Worm (Caenorhabditis elegans) whole organism, L4 larva: ENCODE data around the gene T04C10.3.
A peak's percentile ranks its signal among the peaks of the same experiment; 100 is the strongest.

Experiments used
- D1046.2 ChIP-seq: fragments of 200-800 bp; sonication (Bioruptor generic); IDR thresholded peaks from 2 replicates; pipeline ENCODE4 v1.3.6; 2022; ENCODE audit warnings: missing genetic modification characterization, missing compliant biosample characterization
- F37D6.2 ChIP-seq: sonication (generic microtip); optimal IDR thresholded peaks from 2 replicates; lab custom pipeline; 2016; ENCODE audit warnings: mild to moderate bottlenecking, missing genetic modification characterization, missing compliant biosample characterization
- R02D3.7 ChIP-seq: fragments of 150-350 bp; sonication (generic microtip); optimal IDR thresholded peaks from 3 replicates; lab custom pipeline; 2014; ENCODE audit warnings: missing biosample characterization, missing genetic modification characterization
- T20F7.1 ChIP-seq: fragments of 200-800 bp; sonication (Bioruptor generic); optimal IDR thresholded peaks from 2 replicates; lab custom pipeline; 2018; ENCODE audit warnings: mild to moderate bottlenecking, missing genetic modification characterization, missing compliant biosample characterization
- T26A8.4 ChIP-seq: fragments of 200-800 bp; sonication (Bioruptor generic); IDR thresholded peaks from 2 replicates; pipeline ENCODE4 v1.3.6; 2022; ENCODE audit warnings: missing genetic modification characterization, missing compliant biosample characterization
- Y48G9A.11 ChIP-seq: fragments of 200-800 bp; sonication (Bioruptor generic); IDR thresholded peaks from 2 replicates; pipeline ENCODE4 v1.3.6; 2022; ENCODE audit warnings: missing genetic modification reagents, missing genetic modification characterization, missing compliant biosample characterization
- aha-1 ChIP-seq: fragments of 150-350 bp; peaks from one replicate; lab custom pipeline; 2014; ENCODE audit warnings: missing biosample characterization, missing genetic modification characterization
- ceh-20 ChIP-seq: fragments of 200-800 bp; sonication (Bioruptor generic); IDR thresholded peaks from 2 replicates; pipeline ENCODE4 v1.3.6; 2022; ENCODE audit warnings: missing genetic modification reagents, missing genetic modification characterization, missing compliant biosample characterization
- ceh-62 ChIP-seq: sonication (generic microtip); optimal IDR thresholded peaks from 2 replicates; lab custom pipeline; 2017; ENCODE audit warnings: missing biosample characterization, missing genetic modification characterization
- ceh-82 ChIP-seq: sonication (generic microtip); optimal IDR thresholded peaks from 2 replicates; lab custom pipeline; 2017; ENCODE audit warnings: missing biosample characterization, missing genetic modification characterization
- daf-12 ChIP-seq: fragments of 150-350 bp; optimal IDR thresholded peaks from 2 replicates; lab custom pipeline; 2014; ENCODE audit warnings: missing biosample characterization, missing genetic modification reagents, missing genetic modification characterization
- daf-16 ChIP-seq, 3 experiments: sonication (generic microtip); optimal IDR thresholded peaks; 2 replicates each; lab custom pipeline; 2016 to 2017; ENCODE audit warnings: missing genetic modification characterization in 3 of 3, missing genetic modification reagents in 3 of 3, mild to moderate bottlenecking in 2 of 3, missing compliant biosample characterization in 2 of 3, missing biosample characterization in 1 of 3, moderate library complexity in 1 of 3
- dmd-6 ChIP-seq: fragments of 200-800 bp; sonication (Bioruptor generic); IDR thresholded peaks from 2 replicates; pipeline ENCODE4 v1.3.6; 2022; ENCODE audit warnings: missing genetic modification reagents, missing genetic modification characterization, missing compliant biosample characterization
- dpl-1 ChIP-seq: fragments of 150-350 bp; optimal IDR thresholded peaks from 2 replicates; lab custom pipeline; 2014; ENCODE audit warnings: missing biosample characterization, missing genetic modification reagents, missing genetic modification characterization
- dve-1 ChIP-seq: sonication (generic microtip); optimal IDR thresholded peaks from 2 replicates; lab custom pipeline; 2017; ENCODE audit warnings: antibody characterized with exemption, mild to moderate bottlenecking, missing genetic modification characterization, missing compliant biosample characterization; ENCODE audit not compliant: insufficient read depth
- gei-8 ChIP-seq: fragments of 200-800 bp; sonication (Bioruptor generic); optimal IDR thresholded peaks from 2 replicates; lab custom pipeline; 2018; ENCODE audit warnings: mild to moderate bottlenecking, missing genetic modification characterization, missing compliant biosample characterization
- hif-1 ChIP-seq, 2 experiments: sonication (generic microtip); optimal IDR thresholded peaks; 2 replicates each; lab custom pipeline; 2016 to 2017; ENCODE audit warnings: missing compliant biosample characterization in 2 of 2, missing genetic modification characterization in 2 of 2, missing genetic modification reagents in 2 of 2, missing genotype in 2 of 2, mild to moderate bottlenecking in 1 of 2
- hlh-11 ChIP-seq: fragments of 200-800 bp; sonication (Bioruptor generic); optimal IDR thresholded peaks from 2 replicates; lab custom pipeline; 2018; ENCODE audit warnings: mild to moderate bottlenecking, missing genetic modification characterization, missing compliant biosample characterization
- hlh-30 ChIP-seq: sonication (generic microtip); optimal IDR thresholded peaks from 2 replicates; lab custom pipeline; 2017; ENCODE audit warnings: antibody characterized with exemption, mild to moderate bottlenecking, missing genetic modification characterization, missing compliant biosample characterization; ENCODE audit not compliant: insufficient read depth
- lim-7 ChIP-seq: fragments of 200-800 bp; sonication (Bioruptor generic); IDR thresholded peaks from 2 replicates; pipeline ENCODE4 v1.3.6; 2022; ENCODE audit warnings: missing genetic modification characterization, missing compliant biosample characterization
- lin-13 ChIP-seq: fragments of 150-350 bp; optimal IDR thresholded peaks from 2 replicates; lab custom pipeline; 2014; ENCODE audit warnings: missing biosample characterization, missing genetic modification reagents, missing genetic modification characterization
- lin-29 ChIP-seq: fragments of 200-800 bp; sonication (Bioruptor generic); IDR thresholded peaks from 2 replicates; pipeline ENCODE4 v1.3.6; 2022; ENCODE audit warnings: missing genetic modification reagents, missing genetic modification characterization, missing compliant biosample characterization
- mdl-1 ChIP-seq, 2 experiments: fragments of 150-350 bp in 1 of 2; sonication (generic microtip) in 1 of 2; optimal IDR thresholded peaks; 2 replicates each; lab custom pipeline; 2014 to 2017; ENCODE audit warnings: missing biosample characterization in 2 of 2, missing genetic modification characterization in 2 of 2
- mep-1 ChIP-seq: fragments of 150-350 bp; sonication (generic microtip); optimal IDR thresholded peaks from 3 replicates; lab custom pipeline; 2014; ENCODE audit warnings: missing biosample characterization, missing genetic modification characterization
- mxl-3 ChIP-seq: fragments of 200-800 bp; sonication (Bioruptor generic); optimal IDR thresholded peaks from 2 replicates; lab custom pipeline; 2018; ENCODE audit warnings: mild to moderate bottlenecking, missing genetic modification characterization, missing compliant biosample characterization
- nhr-102 ChIP-seq: sonication (generic microtip); optimal IDR thresholded peaks from 2 replicates; lab custom pipeline; 2016; ENCODE audit warnings: mild to moderate bottlenecking, missing genetic modification characterization, moderate library complexity, missing compliant biosample characterization
- nhr-11 ChIP-seq: fragments of 150-350 bp; optimal IDR thresholded peaks from 2 replicates; lab custom pipeline; 2014; ENCODE audit warnings: missing biosample characterization, missing genetic modification characterization
- nhr-237 ChIP-seq: sonication (generic microtip); optimal IDR thresholded peaks from 2 replicates; lab custom pipeline; 2017; ENCODE audit warnings: missing biosample characterization, missing genetic modification characterization
- nhr-25 ChIP-seq: sonication (generic microtip); optimal IDR thresholded peaks from 2 replicates; lab custom pipeline; 2017; ENCODE audit warnings: missing genetic modification characterization, mild to moderate bottlenecking, missing compliant biosample characterization, antibody characterized with exemption, moderate library complexity, borderline replicate concordance; ENCODE audit not compliant: insufficient read depth
- nhr-28 ChIP-seq: fragments of 150-350 bp; optimal IDR thresholded peaks from 2 replicates; lab custom pipeline; 2014; ENCODE audit warnings: missing biosample characterization, missing genetic modification characterization
- nhr-41 ChIP-seq: fragments of 200-800 bp; sonication (Bioruptor generic); IDR thresholded peaks from 2 replicates; pipeline ENCODE4 v1.3.6; 2022; ENCODE audit warnings: missing genetic modification reagents, missing genetic modification characterization, missing compliant biosample characterization
- nhr-48 ChIP-seq: sonication (generic microtip); optimal IDR thresholded peaks from 2 replicates; lab custom pipeline; 2016; ENCODE audit warnings: mild to moderate bottlenecking, missing genetic modification characterization, missing compliant biosample characterization
- nhr-77 ChIP-seq: fragments of 150-350 bp; optimal IDR thresholded peaks from 2 replicates; lab custom pipeline; 2014; ENCODE audit warnings: missing biosample characterization, missing genetic modification characterization
- pha-4 ChIP-seq, 2 experiments: fragments of 150-350 bp in 1 of 2; fragments of 200-800 bp in 1 of 2; sonication (Bioruptor generic) in 1 of 2; IDR thresholded peaks in 1 of 2; optimal IDR thresholded peaks in 1 of 2; 2 replicates each; pipeline versions ENCODE4 v1.3.6 to Lab custom; 2014 to 2022; ENCODE audit warnings: missing genetic modification characterization in 2 of 2, missing genetic modification reagents in 2 of 2, missing biosample characterization in 1 of 2, missing compliant biosample characterization in 1 of 2
- php-3 ChIP-seq: fragments of 200-800 bp; sonication (Bioruptor generic); IDR thresholded peaks from 2 replicates; pipeline ENCODE4 v1.3.6; 2022; ENCODE audit warnings: missing genetic modification reagents, missing genetic modification characterization, missing compliant biosample characterization
- pqm-1 ChIP-seq: sonication (generic microtip); optimal IDR thresholded peaks from 2 replicates; lab custom pipeline; 2017; ENCODE audit warnings: missing biosample characterization, missing genetic modification characterization
- saeg-2 ChIP-seq: fragments of 200-800 bp; sonication (Bioruptor generic); IDR thresholded peaks from 2 replicates; pipeline ENCODE4 v1.3.6; 2022; ENCODE audit warnings: missing genetic modification reagents, missing genetic modification characterization, missing compliant biosample characterization
- tra-1 ChIP-seq: fragments of 200-800 bp; sonication (Bioruptor generic); IDR thresholded peaks from 2 replicates; pipeline ENCODE4 v1.3.6; 2022; ENCODE audit warnings: missing genetic modification reagents, missing genetic modification characterization, missing compliant biosample characterization
- unc-130 ChIP-seq: sonication (generic microtip); optimal IDR thresholded peaks from 2 replicates; lab custom pipeline; 2016; ENCODE audit warnings: missing genetic modification reagents, missing genetic modification characterization, missing compliant biosample characterization
- unc-39 ChIP-seq: sonication (generic microtip); optimal IDR thresholded peaks from 2 replicates; lab custom pipeline; 2017; ENCODE audit warnings: missing biosample characterization, missing genetic modification characterization
- unc-62 ChIP-seq, 3 experiments: fragments of 150-350 bp in 1 of 3; sonication (generic microtip); optimal IDR thresholded peaks in 2 of 3; peaks in 1 of 3; 1 replicate in 1 of 3; 2 replicates in 2 of 3; lab custom pipeline; 2014 to 2017; ENCODE audit warnings: missing biosample characterization in 3 of 3, missing genetic modification characterization in 3 of 3, missing genetic modification reagents in 3 of 3, missing genotype in 1 of 3
- zip-2 ChIP-seq: fragments of 150-350 bp; optimal IDR thresholded peaks from 2 replicates; lab custom pipeline; 2014; ENCODE audit warnings: missing biosample characterization, missing genetic modification characterization
- ztf-11 ChIP-seq: fragments of 150-350 bp; optimal IDR thresholded peaks from 2 replicates; lab custom pipeline; 2014; ENCODE audit warnings: missing biosample characterization, missing genetic modification characterization

The T04C10.3 gene

ce11 chrX:14783434-14784142, 28.6 kb upstream of the T04C10.3 start:
- TF ChIP-seq T20F7.1 (GFP tag; lab: Kevin White, UChicago) (peak; percentile 30), mep-1 (no peak), nhr-25 (tag; lab: Kevin White, UChicago) (no peak), mdl-1 (tag; optimal IDR thresholded peaks at IDR 0.05; lab: Kevin White, UChicago) (peak in 1 of 2 experiments; percentile 65), nhr-11 (no peak), daf-16 (GFP tag; optimal IDR thresholded peaks at IDR 0.05; lab: Kevin White, UChicago) (peak in 1 of 2 experiments; percentile 59), daf-16 (tag; optimal IDR thresholded peaks at IDR 0.05; lab: Kevin White, UChicago) (peak; percentile 77), ceh-20 (GFP tag; lab: Robert Waterston, UW) (peak; percentile 56; the same call in 1 of the 2 replicates), nhr-28 (tag; lab: Kevin White, UChicago) (peak; percentile 81), aha-1 (tag; lab: Kevin White, UChicago) (peak; percentile 98), gei-8 (GFP tag; lab: Kevin White, UChicago) (peak; percentile 39), hif-1 (tag; optimal IDR thresholded peaks at IDR 0.05; lab: Kevin White, UChicago) (peak in 1 of 2 experiments; percentile 71), unc-62 (GFP tag; optimal IDR thresholded peaks at IDR 0.05 in 1 of 2; lab: Kevin White, UChicago) (peak in 1 of 2 experiments; percentile 67), unc-62 (tag; optimal IDR thresholded peaks at IDR 0.05; lab: Kevin White, UChicago) (no peak), nhr-77 (tag; lab: Kevin White, UChicago) (no peak), tra-1 (GFP tag; lab: Robert Waterston, UW) (peak; percentile 93), saeg-2 (0 out of 2 replicates have a peak, but pooled peaks have one; percentile 16), ceh-82 (tag; lab: Kevin White, UChicago) (no peak), daf-12 (tag; lab: Kevin White, UChicago) (no peak), dve-1 (peak; percentile 70), ztf-11 (no peak), D1046.2 (GFP tag; lab: Robert Waterston, UW) (no peak), pqm-1 (tag; lab: Kevin White, UChicago) (peak; percentile 81), nhr-48 (tag; lab: Kevin White, UChicago) (peak; percentile 92), F37D6.2 (tag; lab: Kevin White, UChicago) (no peak), hlh-30 (tag; lab: Kevin White, UChicago) (peak; percentile 29), hlh-11 (tag; lab: Kevin White, UChicago) (peak; percentile 87), php-3 (GFP tag; lab: Robert Waterston, UW) (peak; percentile 86), lin-29 (GFP tag; lab: Robert Waterston, UW) (no peak), dpl-1 (GFP tag; lab: Kevin White, UChicago) (no peak), nhr-237 (no peak), dmd-6 (GFP tag; lab: Robert Waterston, UW) (peak; percentile 95), unc-39 (tag; lab: Kevin White, UChicago) (no peak), pha-4 (GFP tag; IDR thresholded peaks at IDR 0.05; lab: Robert Waterston, UW) (0 out of 2 replicates have a peak, but pooled peaks have one; percentile 39), pha-4 (tag; optimal IDR thresholded peaks at IDR 0.05; lab: Kevin White, UChicago) (no peak), T26A8.4 (GFP tag; lab: Robert Waterston, UW) (0 out of 2 replicates have a peak, but pooled peaks have one; percentile 11), nhr-102 (tag; lab: Kevin White, UChicago) (peak; percentile 80)

- peak; percentile 65 for TF ChIP-seq mxl-3 (GFP tag; lab: Kevin White, UChicago)
- no peak for TF ChIP-seq Y48G9A.11 (GFP tag; lab: Robert Waterston, UW)
- peak; percentile 18 for TF ChIP-seq dve-1
- peak; percentile 61 for TF ChIP-seq nhr-28 (tag; lab: Kevin White, UChicago)
- TF ChIP-seq zip-2 (tag; lab: Kevin White, UChicago), result no peak
- TF ChIP-seq nhr-48 (tag; lab: Kevin White, UChicago), result peak; percentile 53
- no peak for TF ChIP-seq daf-16 (GFP tag; optimal IDR thresholded peaks at IDR 0.05; lab: Kevin White, UChicago)
- TF ChIP-seq daf-16 (tag; optimal IDR thresholded peaks at IDR 0.05; lab: Kevin White, UChicago), result peak; percentile 59
- no peak for TF ChIP-seq R02D3.7 (tag; lab: Kevin White, UChicago)
- TF ChIP-seq hif-1 (tag; optimal IDR thresholded peaks at IDR 0.05; lab: Kevin White, UChicago), result peak; percentile 34 to 74
- no peak for TF ChIP-seq nhr-237
- no peak for TF ChIP-seq unc-130
- no peak for TF ChIP-seq ceh-82 (tag; lab: Kevin White, UChicago)
- no peak for TF ChIP-seq ceh-62
- TF ChIP-seq nhr-41 (GFP tag; lab: Robert Waterston, UW), result no peak
- TF ChIP-seq lin-13 (GFP tag; lab: Kevin White, UChicago), result no peak
- TF ChIP-seq lim-7 (GFP tag; lab: Robert Waterston, UW), result no peak
- no peak for TF ChIP-seq lin-29 (GFP tag; lab: Robert Waterston, UW)
- peak; percentile 82 for TF ChIP-seq hlh-11 (tag; lab: Kevin White, UChicago)
- no peak for TF ChIP-seq mep-1
- TF ChIP-seq hlh-30 (tag; lab: Kevin White, UChicago), result peak; percentile 77
These were observed 25.2 kb upstream of the T04C10.3 start for ce11 chrX:14786821-14787556.
